Worm (Caenorhabditis elegans) whole organism, L3 larva: ENCODE measurements around the gene srh-83.

ENCODE experiments used
- R02D3.7 ChIP-seq: fragments of 150-350 bp; optimal IDR thresholded peaks from 2 replicates; lab custom pipeline; 2014; ENCODE audit warnings: missing biosample characterization, missing genetic modification characterization
- aly-2 ChIP-seq: fragments of 150-350 bp; optimal IDR thresholded peaks from 2 replicates; lab custom pipeline; 2014; ENCODE audit warnings: missing biosample characterization, missing genetic modification characterization
- ama-1 ChIP-seq: fragments of 150-350 bp; optimal IDR thresholded peaks from 2 replicates; lab custom pipeline; 2018
- ceh-28 ChIP-seq: fragments of 150-350 bp; optimal IDR thresholded peaks from 2 replicates; lab custom pipeline; 2014; ENCODE audit warnings: missing biosample characterization, missing genetic modification reagents, missing genetic modification characterization
- ceh-9 ChIP-seq: sonication (generic microtip); optimal IDR thresholded peaks from 2 replicates; lab custom pipeline; 2018; ENCODE audit warnings: missing biosample characterization, missing genetic modification characterization
- daf-12 ChIP-seq: fragments of 150-350 bp; optimal IDR thresholded peaks from 2 replicates; lab custom pipeline; 2014; ENCODE audit warnings: missing biosample characterization, missing genetic modification reagents, missing genetic modification characterization
- egl-27 ChIP-seq: sonication (generic microtip); optimal IDR thresholded peaks from 4 replicates; lab custom pipeline; 2017; ENCODE audit warnings: missing biosample characterization, missing genetic modification reagents, missing genetic modification characterization
- elt-1 ChIP-seq: fragments of 150-350 bp; optimal IDR thresholded peaks from 2 replicates; lab custom pipeline; 2014; ENCODE audit warnings: missing biosample characterization, missing genetic modification characterization
- elt-2 ChIP-seq: sonication (generic microtip); optimal IDR thresholded peaks from 2 replicates; lab custom pipeline; 2016; ENCODE audit warnings: missing genetic modification reagents, mild to moderate bottlenecking, missing genetic modification characterization, missing compliant biosample characterization
- elt-3 ChIP-seq, 3 experiments: fragments of 150-350 bp in 1 of 3; sonication (generic microtip) in 2 of 3; optimal IDR thresholded peaks; 2 replicates in 2 of 3; 4 replicates in 1 of 3; lab custom pipeline; 2014 to 2017; ENCODE audit warnings: missing biosample characterization in 3 of 3, missing genetic modification characterization in 3 of 3
- eor-1 ChIP-seq, 2 experiments: fragments of 150-350 bp; optimal IDR thresholded peaks; 2 replicates each; lab custom pipeline; 2014 to 2018; ENCODE audit warnings: missing biosample characterization in 2 of 2, missing genetic modification characterization in 2 of 2
- fkh-10 ChIP-seq: sonication (generic microtip); optimal IDR thresholded peaks from 2 replicates; lab custom pipeline; 2017; ENCODE audit warnings: missing biosample characterization, missing genetic modification reagents, missing genetic modification characterization
- fkh-2 ChIP-seq: fragments of 150-350 bp; optimal IDR thresholded peaks from 2 replicates; lab custom pipeline; 2014; ENCODE audit warnings: missing biosample characterization, missing genetic modification reagents, missing genetic modification characterization
- fos-1 ChIP-seq: fragments of 150-350 bp; optimal IDR thresholded peaks from 2 replicates; lab custom pipeline; 2014; ENCODE audit warnings: missing biosample characterization, missing genetic modification characterization
- hmg-11 ChIP-seq: sonication (generic microtip); optimal IDR thresholded peaks from 2 replicates; lab custom pipeline; 2016; ENCODE audit warnings: missing genetic modification characterization, missing compliant biosample characterization
- jun-1 ChIP-seq: fragments of 150-350 bp; optimal IDR thresholded peaks from 2 replicates; lab custom pipeline; 2014; ENCODE audit warnings: missing biosample characterization, missing genetic modification reagents, missing genetic modification characterization
- lin-15B ChIP-seq: fragments of 150-350 bp; optimal IDR thresholded peaks from 2 replicates; lab custom pipeline; 2014; ENCODE audit warnings: missing biosample characterization, missing genetic modification characterization
- mml-1 ChIP-seq: fragments of 150-350 bp; sonication (generic microtip); optimal IDR thresholded peaks from 3 replicates; lab custom pipeline; 2014; ENCODE audit warnings: missing biosample characterization, missing genetic modification characterization
- nfya-1 ChIP-seq: sonication (generic microtip); optimal IDR thresholded peaks from 2 replicates; lab custom pipeline; 2017; ENCODE audit warnings: missing genetic modification characterization, mild to moderate bottlenecking, missing compliant biosample characterization, antibody characterized with exemption, moderate library complexity; ENCODE audit not compliant: insufficient read depth
- nhr-11 ChIP-seq: fragments of 150-350 bp; optimal IDR thresholded peaks from 2 replicates; lab custom pipeline; 2014; ENCODE audit warnings: missing biosample characterization, missing genetic modification characterization
- nhr-12 ChIP-seq: fragments of 150-350 bp; optimal IDR thresholded peaks from 2 replicates; lab custom pipeline; 2014; ENCODE audit warnings: missing biosample characterization, missing genetic modification characterization
- nhr-237 ChIP-seq: fragments of 150-350 bp; optimal IDR thresholded peaks from 2 replicates; lab custom pipeline; 2014; ENCODE audit warnings: missing biosample characterization, missing genetic modification characterization
- nhr-25 ChIP-seq: sonication (generic microtip); optimal IDR thresholded peaks from 2 replicates; lab custom pipeline; 2017; ENCODE audit warnings: missing biosample characterization, missing genetic modification characterization
- nhr-28 ChIP-seq: fragments of 150-350 bp; optimal IDR thresholded peaks from 2 replicates; lab custom pipeline; 2014; ENCODE audit warnings: missing biosample characterization, missing genetic modification characterization
- nhr-43 ChIP-seq: sonication (generic microtip); optimal IDR thresholded peaks from 2 replicates; lab custom pipeline; 2016; ENCODE audit warnings: mild to moderate bottlenecking, missing genetic modification characterization, missing compliant biosample characterization; ENCODE audit not compliant: poor library complexity, severe bottlenecking
- nhr-67 ChIP-seq: fragments of 150-350 bp; optimal IDR thresholded peaks from 2 replicates; lab custom pipeline; 2014; ENCODE audit warnings: missing biosample characterization, missing genetic modification characterization
- pha-4 ChIP-seq: fragments of 150-350 bp; optimal IDR thresholded peaks from 2 replicates; lab custom pipeline; 2014; ENCODE audit warnings: missing biosample characterization, missing genetic modification reagents, missing genetic modification characterization
- pqm-1 ChIP-seq: fragments of 150-350 bp; optimal IDR thresholded peaks from 2 replicates; lab custom pipeline; 2017; ENCODE audit warnings: missing biosample characterization, missing genetic modification characterization, inconsistent platforms
- sea-2 ChIP-seq: fragments of 150-350 bp; sonication (generic microtip); optimal IDR thresholded peaks from 4 replicates; lab custom pipeline; 2014; ENCODE audit warnings: missing biosample characterization, missing genetic modification reagents, missing genetic modification characterization
- snpc-4 ChIP-seq: fragments of 150-350 bp; optimal IDR thresholded peaks from 2 replicates; lab custom pipeline; 2014; ENCODE audit warnings: missing biosample characterization, missing genetic modification characterization
- unc-39 ChIP-seq: sonication (generic microtip); optimal IDR thresholded peaks from 4 replicates; lab custom pipeline; 2017; ENCODE audit warnings: missing biosample characterization, missing genetic modification characterization
- unc-62 ChIP-seq: fragments of 150-350 bp; sonication (generic microtip); optimal IDR thresholded peaks from 4 replicates; lab custom pipeline; 2014; ENCODE audit warnings: missing biosample characterization, missing genetic modification reagents, missing genetic modification characterization
- ztf-11 ChIP-seq: fragments of 150-350 bp; optimal IDR thresholded peaks from 2 replicates; lab custom pipeline; 2014; ENCODE audit warnings: missing biosample characterization, missing genetic modification characterization
- ztf-4 ChIP-seq: fragments of 150-350 bp; optimal IDR thresholded peaks from 2 replicates; lab custom pipeline; 2014; ENCODE audit warnings: missing biosample characterization, missing genetic modification characterization

Gene srh-83

ce11 chrV:7175201-7175600 is 10.9 kb downstream of the srh-83 start, which contains the start of gene lgc-39:
Gene lgc-39, plus strand, starts transcription at chrV:7175501.
- TF ChIP-seq egl-27, result no peak
- no peak for TF ChIP-seq snpc-4 (tag; lab: Kevin White, UChicago)

DNA sequence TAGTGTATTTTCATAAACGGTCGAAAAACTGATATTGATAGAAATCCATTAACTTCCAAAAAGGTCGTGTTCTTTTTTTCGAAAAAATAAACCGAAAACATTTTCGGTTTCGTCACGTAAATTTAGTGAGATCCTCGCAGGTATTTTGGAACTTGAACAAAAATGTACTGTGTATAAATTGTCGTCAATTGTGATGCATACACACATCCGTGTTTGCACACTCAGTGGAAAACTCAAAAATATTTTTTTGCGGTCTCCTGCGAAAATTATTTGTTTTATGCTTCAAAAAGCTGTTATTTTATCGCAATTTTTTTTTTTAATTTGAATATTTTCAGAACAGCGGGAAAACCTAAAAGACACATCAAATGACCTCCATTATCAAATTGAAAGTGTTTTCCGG is 14.5 kb downstream of the srh-83 start, which contains the start of gene cpsf-2:
cpsf-2 (plus strand) TSS at position 330 of the 400 bp plus-strand sequence.
- no peak for TF ChIP-seq R02D3.7 (tag; lab: Kevin White, UChicago)
- TF ChIP-seq hmg-11 (tag; lab: Kevin White, UChicago), result peak; percentile 60
- TF ChIP-seq fkh-2 (tag; lab: Kevin White, UChicago), result no peak
- peak; percentile 14 for TF ChIP-seq nfya-1 (tag; lab: Kevin White, UChicago)
- no peak for TF ChIP-seq ama-1 (lab: Kevin White, UChicago)

DNA sequence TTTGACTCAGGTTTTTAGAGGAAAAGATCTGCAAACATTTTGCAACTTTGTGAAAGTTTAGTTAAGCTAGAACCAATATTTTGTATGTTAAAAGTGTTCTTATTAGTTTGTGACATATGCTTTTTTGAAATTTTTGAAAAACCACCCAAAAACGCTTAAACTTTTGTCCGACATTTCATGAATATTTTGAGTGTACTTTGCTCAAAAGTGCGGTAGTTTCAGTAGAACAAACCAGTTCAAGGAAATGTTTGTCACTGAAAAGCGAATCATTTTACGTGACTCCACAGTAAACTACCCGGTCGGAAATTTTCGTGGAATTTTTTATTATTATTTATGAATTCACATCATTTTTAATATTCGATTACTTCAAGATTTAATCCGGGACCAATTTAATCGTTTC is 20.2 kb downstream of the srh-83 start, which contains the start of gene pitr-5:
pitr-5 (plus strand) TSS at position 301 of the 400 bp plus-strand sequence.
- TF ChIP-seq ceh-9 (tag; lab: Kevin White, UChicago), result no peak
- TF ChIP-seq ama-1 (lab: Kevin White, UChicago), result no peak
- TF ChIP-seq fkh-2 (tag; lab: Kevin White, UChicago), result no peak
- no peak for TF ChIP-seq nfya-1 (tag; lab: Kevin White, UChicago)
- no peak for TF ChIP-seq elt-3 (tag; optimal IDR thresholded peaks at IDR 0.05; lab: Kevin White, UChicago)
- no peak for TF ChIP-seq ztf-4 (tag; lab: Kevin White, UChicago)
- TF ChIP-seq elt-2 (tag; lab: Kevin White, UChicago), result no peak
- no peak for TF ChIP-seq egl-27
- no peak for TF ChIP-seq mml-1 (tag; lab: Kevin White, UChicago)
- no peak for TF ChIP-seq fkh-10
- no peak for TF ChIP-seq nhr-43 (tag; lab: Kevin White, UChicago)
- no peak for TF ChIP-seq sea-2 (GFP tag; lab: Kevin White, UChicago)
- TF ChIP-seq pha-4, result no peak
- TF ChIP-seq nhr-28 (tag; lab: Kevin White, UChicago), result no peak
- TF ChIP-seq nhr-67 (tag; lab: Kevin White, UChicago), result no peak
- no peak for TF ChIP-seq elt-1 (tag; lab: Kevin White, UChicago)
- TF ChIP-seq eor-1 (tag; optimal IDR thresholded peaks at IDR 0.05; lab: Kevin White, UChicago), result no peak
- no peak for TF ChIP-seq pqm-1 (tag; lab: Kevin White, UChicago)

DNA sequence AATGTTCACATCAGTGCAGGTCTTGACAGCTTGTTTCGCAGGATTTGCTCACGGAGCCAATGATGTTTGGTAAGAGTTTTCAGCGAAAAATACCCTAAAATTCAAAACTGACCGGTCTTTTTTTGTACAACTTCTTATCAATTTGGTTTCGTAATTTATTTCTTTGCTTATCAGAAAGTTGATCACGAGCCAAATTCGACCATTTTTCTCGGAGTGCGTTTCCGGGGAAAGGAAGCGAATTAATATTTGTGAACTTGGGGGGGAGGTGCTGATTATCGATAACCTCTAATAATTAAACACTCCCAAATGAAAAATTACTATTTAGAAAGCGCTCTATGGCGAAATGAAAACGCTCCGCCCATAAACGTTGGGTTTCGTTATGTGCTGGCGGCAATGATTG is 22.3 kb downstream of the srh-83 start:
- TF ChIP-seq nhr-237 (tag; lab: Kevin White, UChicago), result no peak
- TF ChIP-seq nhr-12 (tag; lab: Kevin White, UChicago), result no peak
- TF ChIP-seq nhr-25 (tag; lab: Kevin White, UChicago), result no peak
- no peak for TF ChIP-seq aly-2 (tag; lab: Kevin White, UChicago)
- no peak for TF ChIP-seq nhr-11 (tag; lab: Kevin White, UChicago)
- no peak for TF ChIP-seq ceh-28
- TF ChIP-seq lin-15B (tag; lab: Kevin White, UChicago), result no peak
- TF ChIP-seq mml-1 (tag; lab: Kevin White, UChicago), result no peak
- TF ChIP-seq elt-2 (tag; lab: Kevin White, UChicago), result peak; percentile 82
- TF ChIP-seq pqm-1 (tag; lab: Kevin White, UChicago), result peak; percentile 77
- no peak for TF ChIP-seq nfya-1 (tag; lab: Kevin White, UChicago)
- TF ChIP-seq jun-1 (tag; lab: Kevin White, UChicago), result peak; percentile 73
- TF ChIP-seq eor-1 (tag; optimal IDR thresholded peaks at IDR 0.05; lab: Kevin White, UChicago), result no peak
- no peak for TF ChIP-seq R02D3.7 (tag; lab: Kevin White, UChicago)

DNA sequence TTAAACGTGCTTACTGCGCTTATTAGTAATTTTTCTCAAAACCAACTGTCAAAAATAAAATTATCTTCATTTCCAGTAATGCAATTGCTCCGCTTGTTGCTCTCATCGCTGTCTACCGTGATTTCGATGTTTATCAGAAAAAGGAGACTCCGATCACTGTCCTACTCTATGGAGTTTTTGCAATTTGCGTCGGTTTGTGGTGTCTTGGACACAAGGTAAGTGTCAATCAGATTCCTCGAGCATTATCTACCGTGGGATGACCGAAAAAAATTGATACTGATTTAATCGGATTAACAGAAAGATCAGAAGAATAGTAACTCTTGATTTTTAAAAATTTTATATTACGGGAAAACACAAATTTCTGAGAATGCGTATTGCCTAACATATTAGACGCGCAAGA is 23.0 kb downstream of the srh-83 start:
- TF ChIP-seq elt-2 (tag; lab: Kevin White, UChicago) (peak; percentile 29), nhr-43 (tag; lab: Kevin White, UChicago) (no peak)
- TF ChIP-seq, all 47 proteins: peak for 1

- TF ChIP-seq unc-39 (no peak), ceh-28 (no peak), nhr-11 (tag; lab: Kevin White, UChicago) (no peak), elt-3 (tag; optimal IDR thresholded peaks at IDR 0.05; lab: Kevin White, UChicago) (no peak), unc-62 (GFP tag; lab: Kevin White, UChicago) (no peak), nhr-67 (tag; lab: Kevin White, UChicago) (no peak), fos-1 (tag; lab: Kevin White, UChicago) (no peak), daf-12 (tag; lab: Kevin White, UChicago) (no peak), eor-1 (tag; optimal IDR thresholded peaks at IDR 0.05; lab: Kevin White, UChicago) (no peak), nhr-28 (tag; lab: Kevin White, UChicago) (no peak), ztf-11 (tag; lab: Kevin White, UChicago) (no peak), pqm-1 (tag; lab: Kevin White, UChicago) (no peak)
Measured at ce11 chrV:7193562-7193961, 29.3 kb downstream of the srh-83 start, which contains the start of gene F09G2.8. Gene F09G2.8, minus strand, starts transcription at chrV:7193662.
